In the genomic region with DNA sequence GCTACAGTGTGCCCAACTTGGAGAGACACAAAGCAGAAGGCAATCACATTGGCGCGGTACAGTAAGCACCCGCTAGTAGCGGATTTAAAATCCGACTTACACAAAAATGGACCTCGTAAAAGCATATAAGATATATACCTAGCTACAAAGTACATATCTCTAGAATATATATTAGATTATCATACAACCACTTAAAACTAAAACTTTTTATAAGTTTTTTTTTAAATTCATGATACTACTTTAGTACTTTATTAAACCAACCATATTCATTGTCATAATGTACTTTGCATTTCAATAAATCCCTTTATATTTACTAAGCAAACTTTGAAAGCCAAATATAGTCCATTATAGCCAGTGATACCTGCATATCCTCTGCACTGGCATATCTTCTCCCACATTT, we compare ENCODE assay signal across 1 fruit fly cellular context.
TF ChIP-seq lines count a peak whose summit lies in the region.

No protein-coding gene starts in this region.

TF ChIP-seq in whole organism, embryonic, 481 proteins besides CTCF, POLR2A, EP300 and RAD21 (continued from another document):
- TF ChIP-seq Bteb2 (GFP tag; optimal IDR thresholded peaks at IDR 0.05; lab: Kevin White, UChicago) (no peak), CG9727 (GFP tag; optimal IDR thresholded peaks at IDR 0.05; lab: Kevin White, UChicago) (peak; percentile 27), CG5180 (GFP tag; optimal IDR thresholded peaks at IDR 0.05; lab: Kevin White, UChicago) (no peak), pros (GFP tag; optimal IDR thresholded peaks at IDR 0.05; lab: Kevin White, UChicago) (no peak), CG7372 (GFP tag; IDR thresholded peaks at IDR 0.05; lab: Robert Waterston, UW) (no peak), CG7928 (GFP tag; optimal IDR thresholded peaks at IDR 0.05; lab: Kevin White, UChicago) (no peak), CG17612 (GFP tag; IDR thresholded peaks at IDR 0.05; lab: Robert Waterston, UW) (no peak), stc (GFP tag; IDR thresholded peaks at IDR 0.05; lab: Robert Waterston, UW) (0 out of 2 replicates have a peak, but pooled peaks have one; percentile 50), CG11398 (GFP tag; optimal IDR thresholded peaks at IDR 0.05; lab: Kevin White, UChicago) (no peak), CG8281 (tag; optimal IDR thresholded peaks at IDR 0.05; lab: Kevin White, UChicago) (no peak), CG8944 (GFP tag; optimal IDR thresholded peaks at IDR 0.05; lab: Kevin White, UChicago) (no peak), Hr51 (GFP tag; optimal IDR thresholded peaks at IDR 0.05; lab: Kevin White, UChicago) (peak in 1 of 2 experiments; percentile 67), NK7.1 (GFP tag; optimal IDR thresholded peaks at IDR 0.05; lab: Kevin White, UChicago) (no peak), CG3407 (GFP tag; optimal IDR thresholded peaks at IDR 0.05; lab: Kevin White, UChicago) (peak; percentile 37), Hmx (GFP tag; optimal IDR thresholded peaks at IDR 0.05; lab: Kevin White, UChicago) (no peak), maf-S (GFP tag; optimal IDR thresholded peaks at IDR 0.05; lab: Kevin White, UChicago) (no peak), esg (GFP tag; conservative IDR thresholded peaks at IDR 0.05; lab: Robert Waterston, UW) (peak; percentile 31; the same call in 1 of the 2 replicates), psq (GFP tag; optimal IDR thresholded peaks at IDR 0.05; lab: Kevin White, UChicago) (no peak), CG4360 (GFP tag; IDR thresholded peaks at IDR 0.05; lab: Robert Waterston, UW) (no peak), eve (GFP tag; optimal IDR thresholded peaks at IDR 0.05; lab: Kevin White, UChicago) (no peak), Chrac-16 (GFP tag; optimal IDR thresholded peaks at IDR 0.05; lab: Kevin White, UChicago) (peak; percentile 30), CG14014 (GFP tag; IDR thresholded peaks at IDR 0.05; lab: Robert Waterston, UW) (no peak), CG2889 (GFP tag; IDR thresholded peaks at IDR 0.05; lab: Robert Waterston, UW) (no peak), ranshi (GFP tag; IDR thresholded peaks at IDR 0.05; lab: Robert Waterston, UW) (0 out of 2 replicates have a peak, but pooled peaks have one; percentile 30), crp (GFP tag; optimal IDR thresholded peaks at IDR 0.05; lab: Kevin White, UChicago) (no peak), CG7745 (tag; optimal IDR thresholded peaks at IDR 0.05; lab: Kevin White, UChicago) (no peak), CG13424 (tag; optimal IDR thresholded peaks at IDR 0.05; lab: Kevin White, UChicago) (peak; percentile 65), fd96Cb (tag; optimal IDR thresholded peaks at IDR 0.05; lab: Kevin White, UChicago) (peak; percentile 50), dan (GFP tag; IDR thresholded peaks at IDR 0.05; lab: Robert Waterston, UW) (no peak), disco-r (GFP tag; optimal IDR thresholded peaks at IDR 0.05; lab: Kevin White, UChicago) (no peak), D19B (GFP tag; optimal IDR thresholded peaks at IDR 0.05; lab: Kevin White, UChicago) (peak; percentile 16), Dad (GFP tag; optimal IDR thresholded peaks at IDR 0.05; lab: Kevin White, UChicago) (no peak), CG13624 (GFP tag; optimal IDR thresholded peaks at IDR 0.05; lab: Kevin White, UChicago) (no peak), CG8089 (GFP tag; optimal IDR thresholded peaks at IDR 0.05; lab: Kevin White, UChicago) (no peak), gsb-n (tag; optimal IDR thresholded peaks at IDR 0.05; lab: Kevin White, UChicago) (peak; percentile 29), dm (GFP tag; optimal IDR thresholded peaks at IDR 0.05; lab: Kevin White, UChicago) (no peak), ro (GFP tag; IDR thresholded peaks at IDR 0.05; lab: Robert Waterston, UW) (no peak), mld (GFP tag; IDR thresholded peaks at IDR 0.05; lab: Robert Waterston, UW; ENCODE audit: partially characterized antibody) (no peak), cwo (GFP tag; optimal IDR thresholded peaks at IDR 0.05; lab: Kevin White, UChicago) (no peak)
